Worm (Caenorhabditis elegans): ENCODE results near the gene ift-43.

The ift-43 gene

ce11 chrII:5649236-5650004 is 11.2 kb downstream of the ift-43 start, which contains the start of the genes sam-4, F59E12.17 and zyg-1 (continued):
- TF ChIP-seq unc-62 (GFP tag; optimal IDR thresholded peaks at IDR 0.05) (peak; percentile 1), nhr-28 (tag; optimal IDR thresholded peaks at IDR 0.05) (no peak), nhr-2 (tag; optimal IDR thresholded peaks at IDR 0.05) (peak; percentile 23), pha-4 (tag; optimal IDR thresholded peaks at IDR 0.05) (peak; percentile 28), mls-2 (tag; optimal IDR thresholded peaks at IDR 0.05) (no peak), M03D4.4 (tag; optimal IDR thresholded peaks at IDR 0.05) (no peak), elt-1 (tag; optimal IDR thresholded peaks at IDR 0.05; ENCODE audit: borderline replicate concordance, insufficient read depth) (no peak)

ce11 chrII:5648272-5648671 is 12.3 kb downstream of the ift-43 start, which contains the start of gene ddl-1:
Gene ddl-1 (minus strand): TSS chrII:5648372.
- TF ChIP-seq nhr-76 (tag; optimal IDR thresholded peaks at IDR 0.05) (no peak), flh-1 (GFP tag; optimal IDR thresholded peaks at IDR 0.05) (no peak)

- TF ChIP-seq elt-3 (tag; optimal IDR thresholded peaks at IDR 0.05) (no peak), sem-2 (GFP tag; optimal IDR thresholded peaks at IDR 0.05) (no peak), lin-13 (tag; optimal IDR thresholded peaks at IDR 0.05) (no peak), snpc-4 (tag; optimal IDR thresholded peaks at IDR 0.05) (no peak), ceh-43 (GFP tag; optimal IDR thresholded peaks at IDR 0.05) (no peak)
Measured at ce11 chrII:5646942-5647341, 13.6 kb downstream of the ift-43 start, which contains the start of gene F59E12.9. Gene F59E12.9 (minus strand): TSS chrII:5647042.

- TF ChIP-seq nhr-12 (tag; optimal IDR thresholded peaks at IDR 0.05) = no peak
- no peak for TF ChIP-seq cnd-1 (tag; optimal IDR thresholded peaks at IDR 0.05)
- TF ChIP-seq lin-13 (tag; optimal IDR thresholded peaks at IDR 0.05) = no peak
- TF ChIP-seq ceh-39 (tag; optimal IDR thresholded peaks at IDR 0.05) = no peak
- TF ChIP-seq lsy-2 (tag; optimal IDR thresholded peaks at IDR 0.05) = no peak
- TF ChIP-seq M03D4.4 (tag; optimal IDR thresholded peaks at IDR 0.05) = no peak
- no peak for TF ChIP-seq ham-2 (GFP tag; optimal IDR thresholded peaks at IDR 0.05)
Measured at ce11 chrII:5642110-5642509, 18.5 kb downstream of the ift-43 start.

ce11 chrII:5640362-5641079 is 20.1 kb downstream of the ift-43 start:
- TF ChIP-seq flh-1 (GFP tag; optimal IDR thresholded peaks at IDR 0.05) (no peak), drap-1 (GFP tag; optimal IDR thresholded peaks at IDR 0.05) (no peak), ces-1 (GFP tag; optimal IDR thresholded peaks at IDR 0.05) (no peak), lin-13 (tag; optimal IDR thresholded peaks at IDR 0.05) (no peak), ztf-11 (tag; optimal IDR thresholded peaks at IDR 0.05) (no peak), mls-2 (tag; optimal IDR thresholded peaks at IDR 0.05) (no peak), bed-3 (GFP tag; optimal IDR thresholded peaks at IDR 0.05) (no peak), M03D4.4 (tag; optimal IDR thresholded peaks at IDR 0.05) (no peak), hlh-1 (tag; optimal IDR thresholded peaks at IDR 0.05) (no peak), mab-5 (tag; optimal IDR thresholded peaks at IDR 0.05) (no peak)

ce11 chrII:5638059-5638458 is 22.5 kb downstream of the ift-43 start, which contains the start of gene F59E12.3:
Gene F59E12.3 (plus strand): TSS chrII:5638359.
- TF ChIP-seq unc-120 (tag; optimal IDR thresholded peaks at IDR 0.05; ENCODE audit: poor library complexity, severe bottlenecking) (no peak), ces-1 (GFP tag; optimal IDR thresholded peaks at IDR 0.05) (no peak), lsy-2 (tag; optimal IDR thresholded peaks at IDR 0.05) (no peak), sptf-1 (tag; optimal IDR thresholded peaks at IDR 0.05) (no peak), unc-39 (tag; optimal IDR thresholded peaks at IDR 0.05) (no peak), elt-1 (tag; optimal IDR thresholded peaks at IDR 0.05; ENCODE audit: borderline replicate concordance, insufficient read depth) (no peak), mep-1 (tag; optimal IDR thresholded peaks at IDR 0.05) (no peak), elt-3 (tag; optimal IDR thresholded peaks at IDR 0.05) (no peak), drap-1 (GFP tag; optimal IDR thresholded peaks at IDR 0.05) (no peak), tbx-8 (GFP tag; optimal IDR thresholded peaks at IDR 0.05) (no peak), blmp-1 (tag; optimal IDR thresholded peaks at IDR 0.05) (no peak), bed-3 (GFP tag; optimal IDR thresholded peaks at IDR 0.05) (no peak), unc-62 (GFP tag; optimal IDR thresholded peaks at IDR 0.05) (no peak), nhr-2 (tag; optimal IDR thresholded peaks at IDR 0.05) (no peak), flh-1 (GFP tag; optimal IDR thresholded peaks at IDR 0.05) (no peak), ceh-39 (tag; optimal IDR thresholded peaks at IDR 0.05) (no peak)

Measured in whole organism, mixed stage, embryonic.